Fruit fly (Drosophila melanogaster) whole organism, prepupa: ENCODE measurements around the gene OXA1L.

Experiments used
- Blimp-1 ChIP-seq: fragments of 200-800 bp; sonication (Bioruptor generic); optimal IDR thresholded peaks from 3 replicates; lab custom pipeline; 2017; ENCODE audit warnings: missing biosample characterization, missing genetic modification characterization, mild to moderate bottlenecking, moderate library complexity, missing genetic modification reagents
- CG4318 ChIP-seq: fragments of 200-800 bp; sonication (Bioruptor generic); optimal IDR thresholded peaks from 3 replicates; lab custom pipeline; 2017; ENCODE audit warnings: missing biosample characterization, mild to moderate bottlenecking, missing genetic modification characterization
- CG6163 ChIP-seq: fragments of 200-800 bp; sonication (Bioruptor generic); IDR thresholded peaks from 3 replicates; pipeline ENCODE4 v1.3.6; 2022; ENCODE audit warnings: missing biosample characterization, missing genetic modification characterization
- CG7368 ChIP-seq: fragments of 200-800 bp; sonication (Bioruptor generic); optimal IDR thresholded peaks from 3 replicates; lab custom pipeline; 2016; ENCODE audit warnings: missing biosample characterization, missing genetic modification characterization
- Ets96B ChIP-seq: fragments of 200-800 bp; optimal IDR thresholded peaks from 2 replicates; lab custom pipeline; 2019; ENCODE audit warnings: missing biosample characterization, mild to moderate bottlenecking, missing genetic modification characterization, moderate library complexity
- Hr39 ChIP-seq: fragments of 200-800 bp; sonication (Bioruptor generic); optimal IDR thresholded peaks from 2 replicates; lab custom pipeline; 2016; ENCODE audit warnings: missing biosample characterization, missing genetic modification characterization
- achi ChIP-seq: fragments of 200-800 bp; sonication (Bioruptor generic); optimal IDR thresholded peaks from 3 replicates; lab custom pipeline; 2016; ENCODE audit warnings: missing biosample characterization, missing genetic modification characterization
- net ChIP-seq: fragments of 200-800 bp; sonication (Bioruptor generic); optimal IDR thresholded peaks from 3 replicates; lab custom pipeline; 2016; ENCODE audit warnings: missing biosample characterization, missing genetic modification characterization
- pdm3 ChIP-seq: fragments of 200-800 bp; sonication (Bioruptor generic); optimal IDR thresholded peaks from 3 replicates; lab custom pipeline; 2016; ENCODE audit warnings: missing biosample characterization, missing genetic modification characterization
- spab ChIP-seq: fragments of 200-800 bp; sonication (Bioruptor generic); optimal IDR thresholded peaks from 2 replicates; lab custom pipeline; 2017; ENCODE audit warnings: missing biosample characterization, mild to moderate bottlenecking, missing genetic modification characterization, missing genetic modification reagents
- vri ChIP-seq: fragments of 200-800 bp; sonication (Bioruptor generic); optimal IDR thresholded peaks from 3 replicates; lab custom pipeline; 2016; ENCODE audit warnings: missing biosample characterization, mild to moderate bottlenecking, missing genetic modification characterization

dm6 chr3L:10917263-10917662 lies 31.0 kb upstream of the OXA1L start:
- TF ChIP-seq CG6163 (GFP tag; lab: Robert Waterston, UW): no peak
- TF ChIP-seq spab (GFP tag; lab: Kevin White, UChicago): no peak
- TF ChIP-seq CG7368: no peak
- no peak for TF ChIP-seq net (GFP tag; lab: Kevin White, UChicago)
- no peak for TF ChIP-seq Hr39 (GFP tag; lab: Kevin White, UChicago)
- no peak for TF ChIP-seq pdm3 (GFP tag; lab: Kevin White, UChicago)
- TF ChIP-seq Ets96B (tag; lab: Kevin White, UChicago): no peak
- TF ChIP-seq vri (GFP tag; lab: Kevin White, UChicago): no peak
- no peak for TF ChIP-seq CG4318 (GFP tag; lab: Kevin White, UChicago)
- no peak for TF ChIP-seq achi (GFP tag; lab: Kevin White, UChicago)
- TF ChIP-seq Blimp-1 (GFP tag; lab: Kevin White, UChicago): no peak
